Fruit fly (Drosophila melanogaster) whole organism, prepupa: ENCODE measurements around the gene CG14770.

Source experiments
- Blimp-1 ChIP-seq: fragments of 200-800 bp; sonication (Bioruptor generic); optimal IDR thresholded peaks from 3 replicates; lab custom pipeline; 2017; ENCODE audit warnings: missing biosample characterization, missing genetic modification characterization, mild to moderate bottlenecking, moderate library complexity, missing genetic modification reagents
- CG11762 ChIP-seq: fragments of 200-800 bp; sonication (Bioruptor generic); optimal IDR thresholded peaks from 3 replicates; lab custom pipeline; 2016; ENCODE audit warnings: missing biosample characterization, missing genetic modification characterization; ENCODE audit not compliant: insufficient read depth
- CG15336 ChIP-seq: fragments of 200-800 bp; sonication (Bioruptor generic); IDR thresholded peaks from 2 replicates; pipeline ENCODE4 v1.3.6; 2022; ENCODE audit warnings: missing biosample characterization, missing genetic modification characterization
- CG1621 ChIP-seq: fragments of 200-800 bp; sonication (Bioruptor generic); optimal IDR thresholded peaks from 3 replicates; lab custom pipeline; 2018; ENCODE audit warnings: missing biosample characterization, mild to moderate bottlenecking, missing genetic modification characterization
- CG3032 ChIP-seq: fragments of 200-800 bp; optimal IDR thresholded peaks from 2 replicates; lab custom pipeline; 2019; ENCODE audit warnings: missing biosample characterization, mild to moderate bottlenecking, missing genetic modification characterization, moderate library complexity
- CG31627 ChIP-seq: fragments of 200-800 bp; sonication (Bioruptor generic); optimal IDR thresholded peaks from 3 replicates; lab custom pipeline; 2016; ENCODE audit warnings: missing biosample characterization, missing genetic modification characterization
- CG3919 ChIP-seq: fragments of 200-800 bp; sonication (Bioruptor generic); optimal IDR thresholded peaks from 3 replicates; lab custom pipeline; 2016; ENCODE audit warnings: missing biosample characterization, missing genetic modification characterization
- CG6163 ChIP-seq: fragments of 200-800 bp; sonication (Bioruptor generic); IDR thresholded peaks from 3 replicates; pipeline ENCODE4 v1.3.6; 2022; ENCODE audit warnings: missing biosample characterization, missing genetic modification characterization
- CG6276 ChIP-seq: fragments of 200-800 bp; sonication (Bioruptor generic); optimal IDR thresholded peaks from 2 replicates; lab custom pipeline; 2017; ENCODE audit warnings: missing biosample characterization, mild to moderate bottlenecking, missing genetic modification characterization
- CG6792 ChIP-seq: fragments of 200-800 bp; sonication (Bioruptor generic); optimal IDR thresholded peaks from 3 replicates; lab custom pipeline; 2016; ENCODE audit warnings: missing biosample characterization, missing genetic modification characterization
- CG7368 ChIP-seq: fragments of 200-800 bp; sonication (Bioruptor generic); optimal IDR thresholded peaks from 3 replicates; lab custom pipeline; 2016; ENCODE audit warnings: missing biosample characterization, missing genetic modification characterization
- CG8119 ChIP-seq: fragments of 200-800 bp; sonication (Bioruptor generic); IDR thresholded peaks from 3 replicates; pipeline ENCODE4 v1.3.6; 2022; ENCODE audit warnings: missing biosample characterization, missing genetic modification characterization
- CG8319 ChIP-seq: fragments of 200-800 bp; sonication (Bioruptor generic); optimal IDR thresholded peaks from 3 replicates; lab custom pipeline; 2016; ENCODE audit warnings: missing biosample characterization, missing genetic modification characterization
- CG8632 ChIP-seq: fragments of 200-800 bp; sonication (Bioruptor generic); optimal IDR thresholded peaks from 3 replicates; lab custom pipeline; 2016; ENCODE audit warnings: missing biosample characterization, missing genetic modification characterization
- Eip75B ChIP-seq: fragments of 200-800 bp; sonication (Bioruptor generic); optimal IDR thresholded peaks from 3 replicates; lab custom pipeline; 2016; ENCODE audit warnings: missing biosample characterization, missing genetic modification characterization
- Eip78C ChIP-seq: fragments of 200-800 bp; sonication (Bioruptor generic); peaks from one replicate; lab custom pipeline; 2016; ENCODE audit warnings: missing biosample characterization, missing genetic modification characterization
- Eip93F ChIP-seq: fragments of 200-800 bp; sonication (Bioruptor generic); optimal IDR thresholded peaks from 2 replicates; lab custom pipeline; 2016; ENCODE audit warnings: missing biosample characterization, mild to moderate bottlenecking, missing genetic modification characterization
- Ets96B ChIP-seq: fragments of 200-800 bp; optimal IDR thresholded peaks from 2 replicates; lab custom pipeline; 2019; ENCODE audit warnings: missing biosample characterization, mild to moderate bottlenecking, missing genetic modification characterization, moderate library complexity
- Gug ChIP-seq: fragments of 200-800 bp; sonication (Bioruptor generic); IDR thresholded peaks from 2 replicates; pipeline ENCODE4 v1.3.6; 2022; ENCODE audit warnings: missing biosample characterization, missing genetic modification characterization
- Hr38 ChIP-seq: sonication (Bioruptor generic); optimal IDR thresholded peaks from 2 replicates; lab custom pipeline; 2016; ENCODE audit warnings: missing biosample characterization, missing genetic modification characterization
- Hr39 ChIP-seq: fragments of 200-800 bp; sonication (Bioruptor generic); optimal IDR thresholded peaks from 2 replicates; lab custom pipeline; 2016; ENCODE audit warnings: missing biosample characterization, missing genetic modification characterization
- Lpt ChIP-seq: fragments of 200-800 bp; sonication (Bioruptor generic); optimal IDR thresholded peaks from 3 replicates; lab custom pipeline; 2016; ENCODE audit warnings: missing biosample characterization, missing genetic modification characterization
- Met ChIP-seq: fragments of 200-800 bp; sonication (Bioruptor generic); optimal IDR thresholded peaks from 3 replicates; lab custom pipeline; 2016; ENCODE audit warnings: missing biosample characterization, missing genetic modification characterization
- OdsH ChIP-seq: fragments of 200-800 bp; sonication (Bioruptor generic); optimal IDR thresholded peaks from 3 replicates; lab custom pipeline; 2016; ENCODE audit warnings: missing biosample characterization, missing genetic modification characterization
- Sox102F ChIP-seq: fragments of 200-800 bp; sonication (Bioruptor generic); optimal IDR thresholded peaks from 2 replicates; lab custom pipeline; 2016; ENCODE audit warnings: missing biosample characterization, mild to moderate bottlenecking, missing genetic modification characterization
- Sox14 ChIP-seq: fragments of 200-800 bp; sonication (Bioruptor generic); optimal IDR thresholded peaks from 3 replicates; lab custom pipeline; 2016; ENCODE audit warnings: missing biosample characterization, missing genetic modification characterization
- Sox15 ChIP-seq: fragments of 200-800 bp; sonication (Bioruptor generic); optimal IDR thresholded peaks from 3 replicates; lab custom pipeline; 2016; ENCODE audit warnings: missing biosample characterization, missing genetic modification characterization
- achi ChIP-seq: fragments of 200-800 bp; sonication (Bioruptor generic); optimal IDR thresholded peaks from 3 replicates; lab custom pipeline; 2016; ENCODE audit warnings: missing biosample characterization, missing genetic modification characterization
- acj6 ChIP-seq: fragments of 200-800 bp; sonication (Bioruptor generic); optimal IDR thresholded peaks from 3 replicates; lab custom pipeline; 2016; ENCODE audit warnings: missing biosample characterization, missing genetic modification characterization
- cyc ChIP-seq: fragments of 200-800 bp; sonication (Bioruptor generic); optimal IDR thresholded peaks from 3 replicates; lab custom pipeline; 2016; ENCODE audit warnings: missing biosample characterization, missing genetic modification characterization
- dac ChIP-seq: fragments of 200-800 bp; sonication (Bioruptor generic); optimal IDR thresholded peaks from 2 replicates; lab custom pipeline; 2017; ENCODE audit warnings: missing biosample characterization, mild to moderate bottlenecking, missing genetic modification characterization
- eg ChIP-seq: fragments of 200-800 bp; sonication (Bioruptor generic); IDR thresholded peaks from 3 replicates; pipeline ENCODE4 v1.3.6; 2022; ENCODE audit warnings: missing biosample characterization, missing genetic modification characterization
- esn ChIP-seq: fragments of 200-800 bp; sonication (Bioruptor generic); optimal IDR thresholded peaks from 2 replicates; lab custom pipeline; 2016; ENCODE audit warnings: missing biosample characterization, mild to moderate bottlenecking, missing genetic modification characterization, moderate library complexity
- fd59A ChIP-seq: fragments of 200-800 bp; sonication (Bioruptor generic); optimal IDR thresholded peaks from 2 replicates; lab custom pipeline; 2017; ENCODE audit warnings: missing biosample characterization, mild to moderate bottlenecking, missing genetic modification characterization, missing genetic modification reagents
- fd85E ChIP-seq: fragments of 200-800 bp; sonication (Bioruptor generic); optimal IDR thresholded peaks from 3 replicates; lab custom pipeline; 2016; ENCODE audit warnings: missing biosample characterization, missing genetic modification characterization
- fkh ChIP-seq: fragments of 200-800 bp; sonication (Bioruptor generic); optimal IDR thresholded peaks from 3 replicates; lab custom pipeline; 2017; ENCODE audit warnings: missing biosample characterization, mild to moderate bottlenecking, missing genetic modification characterization, moderate library complexity
- lz ChIP-seq: fragments of 200-800 bp; sonication (Bioruptor generic); optimal IDR thresholded peaks from 3 replicates; lab custom pipeline; 2016; ENCODE audit warnings: missing biosample characterization, missing genetic modification characterization
- svp ChIP-seq: fragments of 200-800 bp; sonication (Bioruptor generic); peaks from one replicate; lab custom pipeline; 2016; ENCODE audit warnings: missing biosample characterization, missing genetic modification characterization
- topi ChIP-seq: fragments of 200-800 bp; sonication (Bioruptor generic); optimal IDR thresholded peaks from 3 replicates; lab custom pipeline; 2016; ENCODE audit warnings: missing biosample characterization, missing genetic modification characterization
- vri ChIP-seq: fragments of 200-800 bp; sonication (Bioruptor generic); optimal IDR thresholded peaks from 3 replicates; lab custom pipeline; 2016; ENCODE audit warnings: missing biosample characterization, mild to moderate bottlenecking, missing genetic modification characterization

The CG14770 gene

dm6 chrX:1370104-1370802 is 1.2 kb downstream of the CG14770 start, which contains the start of gene ssx:
Gene ssx (plus strand): TSS chrX:1370580.
- TF ChIP-seq fd59A (GFP tag; lab: Kevin White, UChicago) (no peak), Sox15 (GFP tag; lab: Kevin White, UChicago) (peak; percentile 18), CG8119 (GFP tag; lab: Robert Waterston, UW) (peak; percentile 45; the same call in 1 of the 3 replicates), CG15336 (GFP tag; lab: Robert Waterston, UW) (peak; percentile 71), Gug (GFP tag; lab: Robert Waterston, UW) (peak; percentile 10; the same call in 1 of the 2 replicates), CG6163 (GFP tag; lab: Robert Waterston, UW) (peak; percentile 62), svp (GFP tag; lab: Kevin White, UChicago) (peak; percentile 82), Eip78C (peak; percentile 82), CG3032 (tag; lab: Kevin White, UChicago) (peak; percentile 17), CG3919 (GFP tag; lab: Kevin White, UChicago) (peak; percentile 70), CG11762 (GFP tag; lab: Kevin White, UChicago) (peak; percentile 45), esn (peak; percentile 69), Sox14 (GFP tag; lab: Kevin White, UChicago) (peak; percentile 56), Ets96B (tag; lab: Kevin White, UChicago) (peak; percentile 28), CG8319 (GFP tag; lab: Kevin White, UChicago) (peak; percentile 31), lz (peak; percentile 71), topi (GFP tag; lab: Kevin White, UChicago) (peak; percentile 57), Blimp-1 (no peak), CG8632 (GFP tag; lab: Kevin White, UChicago) (peak; percentile 41), CG31627 (GFP tag; lab: Kevin White, UChicago) (peak; percentile 67), acj6 (no peak), CG6792 (GFP tag; lab: Kevin White, UChicago) (peak; percentile 62), Eip75B (no peak), fkh (GFP tag; lab: Kevin White, UChicago) (no peak), CG7368 (GFP tag; lab: Kevin White, UChicago) (peak; percentile 28), fd85E (GFP tag; lab: Kevin White, UChicago) (no peak), achi (peak; percentile 38), cyc (peak; percentile 51), eg (GFP tag; lab: Robert Waterston, UW) (peak; percentile 65; the same call in 2 of the 3 replicates), dac (GFP tag; lab: Kevin White, UChicago) (peak; percentile 9), CG1621 (tag; lab: Kevin White, UChicago) (peak; percentile 37), Lpt (GFP tag; lab: Kevin White, UChicago) (no peak), Hr39 (GFP tag; lab: Kevin White, UChicago) (no peak), Sox102F (GFP tag; lab: Kevin White, UChicago) (no peak)
- TF ChIP-seq, all 60 proteins: peak for 25

- TF ChIP-seq OdsH (GFP tag; lab: Kevin White, UChicago), result no peak
- no peak for TF ChIP-seq Eip78C
- no peak for TF ChIP-seq CG3919 (GFP tag; lab: Kevin White, UChicago)
- no peak for TF ChIP-seq Sox14 (GFP tag; lab: Kevin White, UChicago)
- no peak for TF ChIP-seq Eip93F (GFP tag; lab: Kevin White, UChicago)
- no peak for TF ChIP-seq CG8632 (GFP tag; lab: Kevin White, UChicago)
- no peak for TF ChIP-seq Hr39 (GFP tag; lab: Kevin White, UChicago)
- no peak for TF ChIP-seq Met (GFP tag; lab: Kevin White, UChicago)
- TF ChIP-seq acj6, result no peak
- TF ChIP-seq Hr38 (GFP tag; lab: Kevin White, UChicago), result no peak
- TF ChIP-seq CG7368 (GFP tag; lab: Kevin White, UChicago), result no peak
- no peak for TF ChIP-seq vri (GFP tag; lab: Kevin White, UChicago)
- TF ChIP-seq Ets96B (tag; lab: Kevin White, UChicago), result no peak
- TF ChIP-seq CG6276 (GFP tag; lab: Kevin White, UChicago), result no peak
Observed at dm6 chrX:1372667-1373066, 3.6 kb downstream of the CG14770 start.
